Fruit fly (Drosophila melanogaster): ENCODE measurements around the gene CG42258.

CG42258 gene

DNA sequence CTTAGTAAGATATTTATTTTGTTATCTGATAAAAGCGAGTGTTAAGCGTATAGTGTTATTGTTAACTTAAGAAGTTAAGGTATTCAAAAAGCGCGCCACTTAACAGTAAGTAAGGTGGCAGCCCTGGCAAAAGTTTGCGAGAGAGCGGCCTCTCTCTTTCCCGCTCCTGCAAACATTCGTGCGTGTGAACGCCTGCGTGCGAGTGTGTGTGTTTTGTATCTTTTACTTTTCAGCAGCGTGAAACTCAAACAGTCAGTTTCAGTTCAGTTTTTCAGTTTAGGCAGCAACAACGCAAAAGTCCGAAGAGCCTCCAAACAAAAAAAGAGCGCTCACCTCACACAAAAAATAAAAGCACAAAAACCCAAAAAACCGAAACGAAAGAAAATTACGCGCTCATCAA is 8.1 kb downstream of the CG42258 start:
- TF ChIP-seq CrebA (GFP tag; optimal IDR thresholded peaks at IDR 0.05; ENCODE audit: borderline replicate concordance): no peak
- TF ChIP-seq br (GFP tag; optimal IDR thresholded peaks at IDR 0.05): no peak
- TF ChIP-seq Sp1 (GFP tag; optimal IDR thresholded peaks at IDR 0.05): no peak
- TF ChIP-seq OdsH (GFP tag; optimal IDR thresholded peaks at IDR 0.05): no peak
- TF ChIP-seq psq (GFP tag; optimal IDR thresholded peaks at IDR 0.05): no peak
- TF ChIP-seq Rel (GFP tag; optimal IDR thresholded peaks at IDR 0.05): no peak
- no peak for TF ChIP-seq Rel (tag; optimal IDR thresholded peaks at IDR 0.05)
- peak; percentile 18 for TF ChIP-seq rgr (GFP tag; optimal IDR thresholded peaks at IDR 0.05)
- no peak for TF ChIP-seq usp (GFP tag; optimal IDR thresholded peaks at IDR 0.05)
- no peak for TF ChIP-seq CG9705 (GFP tag; optimal IDR thresholded peaks at IDR 0.05)
- peak; percentile 9 for TF ChIP-seq Dif (GFP tag; optimal IDR thresholded peaks at IDR 0.05; ENCODE audit: partially characterized antibody)
- TF ChIP-seq dmrt93B (GFP tag; optimal IDR thresholded peaks at IDR 0.05): no peak
- no peak for TF ChIP-seq lola (GFP tag; optimal IDR thresholded peaks at IDR 0.05)
- TF ChIP-seq Vsx2 (GFP tag; optimal IDR thresholded peaks at IDR 0.05; ENCODE audit: partially characterized antibody): no peak
- TF ChIP-seq Abd-B (GFP tag; optimal IDR thresholded peaks at IDR 0.05): no peak
- TF ChIP-seq h (GFP tag; optimal IDR thresholded peaks at IDR 0.05): no peak
- no peak for TF ChIP-seq woc (GFP tag; optimal IDR thresholded peaks at IDR 0.05)
- no peak for TF ChIP-seq Mio (GFP tag; optimal IDR thresholded peaks at IDR 0.05)
- peak; percentile 2 to 47 for TF ChIP-seq dl (GFP tag; optimal IDR thresholded peaks at IDR 0.05; ENCODE audit: insufficient read depth in 1 of 2, partially characterized antibody in 2 of 2)
- TF ChIP-seq CG32264 (GFP tag; optimal IDR thresholded peaks at IDR 0.05): no peak
- no peak for TF ChIP-seq brk (GFP tag; optimal IDR thresholded peaks at IDR 0.05)
- TF ChIP-seq tai (GFP tag; optimal IDR thresholded peaks at IDR 0.05): no peak
- TF ChIP-seq ey (GFP tag; optimal IDR thresholded peaks at IDR 0.05): no peak
- TF ChIP-seq jim (GFP tag; optimal IDR thresholded peaks at IDR 0.05): no peak
- TF ChIP-seq Dfd (GFP tag; optimal IDR thresholded peaks at IDR 0.05): no peak
- TF ChIP-seq Hnf4 (GFP tag; optimal IDR thresholded peaks at IDR 0.05): no peak
- TF ChIP-seq Jra (GFP tag; optimal IDR thresholded peaks at IDR 0.05): peak; percentile 7
- no peak for TF ChIP-seq sv (GFP tag; optimal IDR thresholded peaks at IDR 0.05)
- no peak for TF ChIP-seq foxo (GFP tag; optimal IDR thresholded peaks at IDR 0.05)
- peak; percentile 64 for TF ChIP-seq fru (GFP tag; optimal IDR thresholded peaks at IDR 0.05)
- TF ChIP-seq Myc (optimal IDR thresholded peaks at IDR 0.05): no peak
- TF ChIP-seq dsf (GFP tag; optimal IDR thresholded peaks at IDR 0.05; ENCODE audit: borderline replicate concordance): no peak
- no peak for TF ChIP-seq HLH106 (tag; optimal IDR thresholded peaks at IDR 0.05)
- TF ChIP-seq N (GFP tag; optimal IDR thresholded peaks at IDR 0.05): no peak
- no peak for TF ChIP-seq sage (GFP tag; optimal IDR thresholded peaks at IDR 0.05)

dm6 chrX:12472244-12472736 is 9.0 kb downstream of the CG42258 start:
- TF ChIP-seq OdsH (GFP tag; optimal IDR thresholded peaks at IDR 0.05) (peak; percentile 94), sage (GFP tag; optimal IDR thresholded peaks at IDR 0.05) (peak; percentile 90), Myc (optimal IDR thresholded peaks at IDR 0.05) (no peak), woc (GFP tag; optimal IDR thresholded peaks at IDR 0.05) (peak; percentile 76), dsf (GFP tag; optimal IDR thresholded peaks at IDR 0.05; ENCODE audit: borderline replicate concordance) (peak; percentile 77), Dif (GFP tag; optimal IDR thresholded peaks at IDR 0.05; ENCODE audit: partially characterized antibody) (no peak), Rel (GFP tag; optimal IDR thresholded peaks at IDR 0.05) (peak; percentile 91), Rel (tag; optimal IDR thresholded peaks at IDR 0.05) (peak; percentile 81), lola (GFP tag; optimal IDR thresholded peaks at IDR 0.05) (no peak), rgr (GFP tag; optimal IDR thresholded peaks at IDR 0.05) (peak; percentile 95), brk (GFP tag; optimal IDR thresholded peaks at IDR 0.05) (peak; percentile 90), Sp1 (GFP tag; optimal IDR thresholded peaks at IDR 0.05) (peak; percentile 97), h (GFP tag; optimal IDR thresholded peaks at IDR 0.05) (peak; percentile 95), Hr78 (GFP tag; optimal IDR thresholded peaks at IDR 0.05) (no peak), dmrt93B (GFP tag; optimal IDR thresholded peaks at IDR 0.05) (peak; percentile 89), fru (GFP tag; optimal IDR thresholded peaks at IDR 0.05) (peak; percentile 95), foxo (GFP tag; optimal IDR thresholded peaks at IDR 0.05) (peak in 1 of 2 experiments; percentile 97), Mio (GFP tag; optimal IDR thresholded peaks at IDR 0.05) (no peak), HLH106 (tag; optimal IDR thresholded peaks at IDR 0.05) (peak; percentile 97), dl (GFP tag; optimal IDR thresholded peaks at IDR 0.05; ENCODE audit: insufficient read depth in 1 of 2, partially characterized antibody in 2 of 2) (no peak), CG9705 (GFP tag; optimal IDR thresholded peaks at IDR 0.05) (peak; percentile 79), Jra (GFP tag; optimal IDR thresholded peaks at IDR 0.05) (peak; percentile 59), Dfd (GFP tag; optimal IDR thresholded peaks at IDR 0.05) (peak; percentile 10), Hnf4 (GFP tag; optimal IDR thresholded peaks at IDR 0.05) (peak; percentile 88), CG32264 (GFP tag; optimal IDR thresholded peaks at IDR 0.05) (peak; percentile 34), CrebA (GFP tag; optimal IDR thresholded peaks at IDR 0.05; ENCODE audit: borderline replicate concordance) (peak; percentile 85), br (GFP tag; optimal IDR thresholded peaks at IDR 0.05) (peak; percentile 87), sv (GFP tag; optimal IDR thresholded peaks at IDR 0.05) (peak; percentile 94), ey (GFP tag; optimal IDR thresholded peaks at IDR 0.05) (peak; percentile 86), psq (GFP tag; optimal IDR thresholded peaks at IDR 0.05) (peak; percentile 91), tai (GFP tag; optimal IDR thresholded peaks at IDR 0.05) (peak; percentile 83), N (GFP tag; optimal IDR thresholded peaks at IDR 0.05) (no peak), GATAd (GFP tag; optimal IDR thresholded peaks at IDR 0.05) (peak; percentile 71)

Measured in whole organism, wandering third instar larva.